Fruit fly (Drosophila melanogaster) whole organism, prepupa: ENCODE measurements around the gene CG7191.
"Not testable (repeated sequence)": the region's sequence is repeated elsewhere in the genome, so short reads cannot be mapped to it uniquely, and the experiment has no call there.

ENCODE experiments used
- Blimp-1 ChIP-seq: fragments of 200-800 bp; sonication (Bioruptor generic); optimal IDR thresholded peaks from 3 replicates; lab custom pipeline; 2017; ENCODE audit warnings: missing biosample characterization, missing genetic modification characterization, mild to moderate bottlenecking, moderate library complexity, missing genetic modification reagents
- OdsH ChIP-seq: fragments of 200-800 bp; sonication (Bioruptor generic); optimal IDR thresholded peaks from 3 replicates; lab custom pipeline; 2016; ENCODE audit warnings: missing biosample characterization, missing genetic modification characterization
- Sox15 ChIP-seq: fragments of 200-800 bp; sonication (Bioruptor generic); optimal IDR thresholded peaks from 3 replicates; lab custom pipeline; 2016; ENCODE audit warnings: missing biosample characterization, missing genetic modification characterization
- eg ChIP-seq: fragments of 200-800 bp; sonication (Bioruptor generic); IDR thresholded peaks from 3 replicates; pipeline ENCODE4 v1.3.6; 2022; ENCODE audit warnings: missing biosample characterization, missing genetic modification characterization
- fd85E ChIP-seq: fragments of 200-800 bp; sonication (Bioruptor generic); optimal IDR thresholded peaks from 3 replicates; lab custom pipeline; 2016; ENCODE audit warnings: missing biosample characterization, missing genetic modification characterization
- lz ChIP-seq: fragments of 200-800 bp; sonication (Bioruptor generic); optimal IDR thresholded peaks from 3 replicates; lab custom pipeline; 2016; ENCODE audit warnings: missing biosample characterization, missing genetic modification characterization
- net ChIP-seq: fragments of 200-800 bp; sonication (Bioruptor generic); optimal IDR thresholded peaks from 3 replicates; lab custom pipeline; 2016; ENCODE audit warnings: missing biosample characterization, missing genetic modification characterization
- spab ChIP-seq: fragments of 200-800 bp; sonication (Bioruptor generic); optimal IDR thresholded peaks from 2 replicates; lab custom pipeline; 2017; ENCODE audit warnings: missing biosample characterization, mild to moderate bottlenecking, missing genetic modification characterization, missing genetic modification reagents

dm6 chr2L:7732570-7732969 lies 34.9 kb upstream of the CG7191 start, which contains the start of gene CG13796:
- TF ChIP-seq Blimp-1 (GFP tag; lab: Kevin White, UChicago); lz (GFP tag; lab: Kevin White, UChicago); spab (GFP tag; lab: Kevin White, UChicago); Sox15 (GFP tag; lab: Kevin White, UChicago); OdsH (GFP tag; lab: Kevin White, UChicago); fd85E (GFP tag; lab: Kevin White, UChicago); net; eg (GFP tag; lab: Robert Waterston, UW): not testable (repeated sequence)
